Fruit fly (Drosophila melanogaster) S2 (cell line): Measurements from ENCODE around the gene papi.

Experiments used
- CG8478 ChIP-seq: fragments of >200 bp; optimal IDR thresholded peaks from 2 replicates; lab custom pipeline; 2018
- CTCF ChIP-seq, 2 experiments: fragments of >200 bp; optimal IDR thresholded peaks; 2 replicates each; lab custom pipeline; 2018

- no peak for TF ChIP-seq CTCF (optimal IDR thresholded peaks at IDR 0.05; lab: Kevin White, UChicago)
- no peak for TF ChIP-seq CG8478
Measured at dm6 chr2L:2242139-2242538, 21.6 kb downstream of the papi start, which contains the start of gene CG4267.
